Fruit fly (Drosophila melanogaster) whole organism, embryonic: ENCODE measurements around the gene Tcs6.

Experiments
- Awh ChIP-seq: fragments of 200-800 bp; sonication (Bioruptor generic); IDR thresholded peaks from 2 replicates; pipeline ENCODE4, ENCODE4 v1.3.6; 2022; ENCODE audit warnings: missing biosample characterization, missing genetic modification characterization
- B-H1 ChIP-seq: fragments of 200-800 bp; sonication (Bioruptor generic); IDR thresholded peaks from 3 replicates; pipeline ENCODE4 v1.3.6; 2022; ENCODE audit warnings: missing biosample characterization, missing genetic modification characterization
- Bdp1 ChIP-seq: fragments of 200-800 bp; sonication (Bioruptor generic); optimal IDR thresholded peaks from 3 replicates; lab custom pipeline; 2016; ENCODE audit warnings: missing biosample characterization, missing genetic modification characterization
- CG14014 ChIP-seq: fragments of 200-800 bp; sonication (Bioruptor generic); IDR thresholded peaks from 2 replicates; pipeline ENCODE4 v1.3.6; 2022; ENCODE audit warnings: missing biosample characterization, missing genetic modification characterization
- CG16815 ChIP-seq: fragments of 200-800 bp; sonication (Bioruptor generic); optimal IDR thresholded peaks from 3 replicates; lab custom pipeline; 2017; ENCODE audit warnings: missing biosample characterization, mild to moderate bottlenecking, missing genetic modification characterization
- CG43689 ChIP-seq: fragments of 200-800 bp; sonication (Bioruptor generic); IDR thresholded peaks from 2 replicates; pipeline ENCODE4 v1.3.6; 2022; ENCODE audit warnings: missing biosample characterization, missing genetic modification characterization
- CG7745 ChIP-seq: fragments of 200-800 bp; sonication (Bioruptor generic); optimal IDR thresholded peaks from 2 replicates; lab custom pipeline; 2018; ENCODE audit warnings: missing biosample characterization, mild to moderate bottlenecking, missing genetic modification characterization, moderate library complexity
- CG9215 ChIP-seq: fragments of 200-800 bp; sonication (Bioruptor generic); IDR thresholded peaks from 2 replicates; pipeline ENCODE4 v1.3.6; 2022; ENCODE audit warnings: missing biosample characterization, missing genetic modification characterization
- CkIIα-i1 ChIP-seq: fragments of 200-800 bp; sonication (Bioruptor generic); IDR thresholded peaks from 2 replicates; pipeline ENCODE4 v1.3.6; 2022; ENCODE audit warnings: missing biosample characterization, missing genetic modification characterization
- D19A ChIP-seq: fragments of 200-800 bp; optimal IDR thresholded peaks from 3 replicates; lab custom pipeline; 2019; ENCODE audit warnings: missing biosample characterization, mild to moderate bottlenecking, missing genetic modification characterization, moderate library complexity
- Dek ChIP-seq: fragments of 200-800 bp; sonication (Bioruptor generic); optimal IDR thresholded peaks from 3 replicates; lab custom pipeline; 2019; ENCODE audit warnings: missing biosample characterization, mild to moderate bottlenecking, missing genetic modification characterization, moderate library complexity
- E2f1 ChIP-seq: fragments of 200-800 bp; sonication (Bioruptor generic); IDR thresholded peaks from 2 replicates; pipeline ENCODE4 v1.3.6; 2022; ENCODE audit warnings: missing biosample characterization, missing genetic modification characterization
- GATAe ChIP-seq: fragments of 200-800 bp; sonication (Bioruptor generic); conservative IDR thresholded peaks from 2 replicates; pipeline ENCODE4 v1.3.6; 2022; ENCODE audit warnings: missing biosample characterization, missing genetic modification characterization
- H2.0 ChIP-seq: fragments of 200-800 bp; sonication (Bioruptor generic); IDR thresholded peaks from 2 replicates; pipeline ENCODE4 v1.3.6; 2022; ENCODE audit warnings: missing biosample characterization, missing genetic modification characterization
- HHEX ChIP-seq: fragments of 200-800 bp; sonication (Bioruptor generic); optimal IDR thresholded peaks from 3 replicates; lab custom pipeline; 2017; ENCODE audit warnings: missing biosample characterization, mild to moderate bottlenecking, missing genetic modification characterization, missing genetic modification reagents
- Hey ChIP-seq: fragments of 200-800 bp; sonication (Bioruptor generic); optimal IDR thresholded peaks from 3 replicates; lab custom pipeline; 2018; ENCODE audit warnings: missing biosample characterization, mild to moderate bottlenecking, missing genetic modification characterization
- Hr78 ChIP-seq, 2 experiments: fragments of 200-800 bp in 1 of 2; fragments of >200 bp in 1 of 2; sonication (Bioruptor generic) in 1 of 2; optimal IDR thresholded peaks; 2 replicates each; lab custom pipeline; 2017 to 2019; ENCODE audit warnings: missing biosample characterization in 2 of 2, missing genetic modification characterization in 2 of 2, mild to moderate bottlenecking in 1 of 2, moderate library complexity in 1 of 2
- MTF-1 ChIP-seq: fragments of 200-800 bp; sonication (Bioruptor generic); optimal IDR thresholded peaks from 2 replicates; lab custom pipeline; 2018; ENCODE audit warnings: missing biosample characterization, mild to moderate bottlenecking, missing genetic modification characterization, borderline replicate concordance
- Myb ChIP-seq: fragments of 200-800 bp; sonication (Bioruptor generic); optimal IDR thresholded peaks from 2 replicates; lab custom pipeline; 2016; ENCODE audit warnings: missing biosample characterization, missing genetic modification characterization
- NC2β ChIP-seq: fragments of 200-800 bp; sonication (Bioruptor generic); optimal IDR thresholded peaks from 2 replicates; lab custom pipeline; 2016; ENCODE audit warnings: missing biosample characterization, missing genetic modification characterization
- Nf-YB ChIP-seq: fragments of 200-800 bp; sonication (Bioruptor generic); optimal IDR thresholded peaks from 3 replicates; lab custom pipeline; 2019; ENCODE audit warnings: missing biosample characterization, mild to moderate bottlenecking, missing genetic modification characterization, moderate library complexity
- Oli ChIP-seq: fragments of 200-800 bp; sonication (Bioruptor generic); optimal IDR thresholded peaks from 2 replicates; lab custom pipeline; 2018; ENCODE audit warnings: missing biosample characterization, mild to moderate bottlenecking, missing genetic modification characterization, moderate library complexity
- Poxn ChIP-seq: fragments of 200-800 bp; sonication (Bioruptor generic); IDR thresholded peaks from 2 replicates; pipeline ENCODE4 v1.3.6; 2022; ENCODE audit warnings: missing biosample characterization, missing genetic modification characterization
- ab ChIP-seq: fragments of 200-800 bp; sonication (Bioruptor generic); optimal IDR thresholded peaks from 2 replicates; lab custom pipeline; 2016; ENCODE audit warnings: missing biosample characterization, missing genetic modification characterization
- abd-A ChIP-seq: fragments of 200-800 bp; sonication (Bioruptor generic); optimal IDR thresholded peaks from 3 replicates; lab custom pipeline; 2019; ENCODE audit warnings: missing biosample characterization, mild to moderate bottlenecking, missing genetic modification characterization, moderate library complexity
- ac ChIP-seq: fragments of 200-800 bp; sonication (Bioruptor generic); optimal IDR thresholded peaks from 3 replicates; lab custom pipeline; 2017; ENCODE audit warnings: missing biosample characterization, mild to moderate bottlenecking, missing genetic modification characterization
- btn ChIP-seq: fragments of 200-800 bp; sonication (Bioruptor generic); optimal IDR thresholded peaks from 2 replicates; lab custom pipeline; 2016; ENCODE audit warnings: missing biosample characterization, missing genetic modification characterization
- cad ChIP-seq: fragments of >200 bp; optimal IDR thresholded peaks from 2 replicates; lab custom pipeline; 2017; ENCODE audit warnings: missing biosample characterization, missing genetic modification characterization
- cg ChIP-seq: fragments of 200-800 bp; sonication (Bioruptor generic); optimal IDR thresholded peaks from 3 replicates; lab custom pipeline; 2019; ENCODE audit warnings: missing biosample characterization, mild to moderate bottlenecking, missing genetic modification characterization, moderate library complexity
- chinmo ChIP-seq: fragments of 200-800 bp; sonication (Bioruptor generic); IDR thresholded peaks from 4 replicates; pipeline ENCODE4 v1.3.6; 2022; ENCODE audit warnings: missing biosample characterization, missing genetic modification characterization; ENCODE audit not compliant: partially characterized antibody
- dimm ChIP-seq: fragments of 200-800 bp; sonication (Bioruptor generic); IDR thresholded peaks from 2 replicates; pipeline ENCODE4 v1.3.6; 2022; ENCODE audit warnings: missing biosample characterization, missing genetic modification characterization
- gce ChIP-seq: fragments of 200-800 bp; sonication (Bioruptor generic); IDR thresholded peaks from 3 replicates; pipeline ENCODE4 v1.3.6; 2022; ENCODE audit warnings: missing biosample characterization, missing genetic modification characterization
- odd ChIP-seq: fragments of 200-800 bp; sonication (Bioruptor generic); optimal IDR thresholded peaks from 2 replicates; lab custom pipeline; 2017; ENCODE audit warnings: missing biosample characterization, mild to moderate bottlenecking, missing genetic modification characterization
- pfk ChIP-seq: fragments of 200-800 bp; sonication (Bioruptor generic); optimal IDR thresholded peaks from 2 replicates; lab custom pipeline; 2018; ENCODE audit warnings: missing biosample characterization, mild to moderate bottlenecking, missing genetic modification characterization, moderate library complexity
- pnt ChIP-seq: fragments of 200-800 bp; sonication (Bioruptor generic); optimal IDR thresholded peaks from 3 replicates; lab custom pipeline; 2016; ENCODE audit warnings: missing biosample characterization, missing genetic modification characterization
- prd ChIP-seq, 3 experiments: fragments of >200 bp in 2 of 3; fragments of 200-800 bp in 1 of 3; sonication (Bioruptor generic) in 1 of 3; optimal IDR thresholded peaks in 2 of 3; IDR thresholded peaks in 1 of 3; 2 replicates in 2 of 3; 3 replicates in 1 of 3; pipeline versions ENCODE4 v1.3.6 to Lab custom; 2017 to 2022; ENCODE audit warnings: missing biosample characterization in 1 of 3, missing genetic modification characterization in 1 of 3
- pros ChIP-seq: fragments of 200-800 bp; sonication (Bioruptor generic); optimal IDR thresholded peaks from 3 replicates; lab custom pipeline; 2019; ENCODE audit warnings: missing biosample characterization, mild to moderate bottlenecking, missing genetic modification characterization, moderate library complexity
- pum ChIP-seq: fragments of 200-800 bp; sonication (Bioruptor generic); optimal IDR thresholded peaks from 2 replicates; lab custom pipeline; 2016; ENCODE audit warnings: missing biosample characterization, missing genetic modification characterization
- ranshi ChIP-seq: fragments of 200-800 bp; sonication (Bioruptor generic); IDR thresholded peaks from 2 replicates; pipeline ENCODE4 v1.3.6; 2022; ENCODE audit warnings: missing biosample characterization, missing genetic modification characterization
- sd ChIP-seq: fragments of 200-800 bp; sonication (Bioruptor generic); optimal IDR thresholded peaks from 3 replicates; lab custom pipeline; 2018; ENCODE audit warnings: missing biosample characterization, mild to moderate bottlenecking, missing genetic modification characterization, moderate library complexity
- shn ChIP-seq: fragments of 200-800 bp; sonication (Bioruptor generic); optimal IDR thresholded peaks from 3 replicates; lab custom pipeline; 2016; ENCODE audit warnings: missing biosample characterization, missing genetic modification characterization
- sqz ChIP-seq: fragments of 200-800 bp; sonication (Bioruptor generic); optimal IDR thresholded peaks from 3 replicates; lab custom pipeline; 2018; ENCODE audit warnings: missing biosample characterization, mild to moderate bottlenecking, missing genetic modification characterization
- tio ChIP-seq: fragments of 200-800 bp; sonication (Bioruptor generic); optimal IDR thresholded peaks from 2 replicates; lab custom pipeline; 2017; ENCODE audit warnings: missing biosample characterization, missing genetic modification characterization, inconsistent platforms

Tcs6 gene

dm6 chr3R:26031968-26032610 is 25.9 kb downstream of the Tcs6 start (continued):
- TF ChIP-seq Dek (tag; lab: Kevin White, UChicago) (no peak), Nf-YB (GFP tag; lab: Kevin White, UChicago) (no peak), Bdp1 (GFP tag; lab: Kevin White, UChicago) (no peak), NC2β (GFP tag; lab: Kevin White, UChicago) (no peak), E2f1 (GFP tag; lab: Robert Waterston, UW) (no peak), GATAe (GFP tag; lab: Robert Waterston, UW) (no peak), CG9215 (no peak), sd (no peak), pros (GFP tag; lab: Kevin White, UChicago) (peak; percentile 90), cg (GFP tag; lab: Kevin White, UChicago) (peak; percentile 12), pnt (no peak), Myb (GFP tag; lab: Kevin White, UChicago) (no peak), pum (GFP tag; lab: Kevin White, UChicago) (no peak), HHEX (GFP tag; lab: Kevin White, UChicago) (no peak), pfk (no peak), Hey (tag; lab: Kevin White, UChicago) (peak; percentile 100), ac (GFP tag; lab: Kevin White, UChicago) (peak; percentile 63), MTF-1 (no peak), abd-A (no peak), CG43689 (no peak), gce (GFP tag; lab: Robert Waterston, UW) (no peak), CkIIα-i1 (GFP tag; lab: Robert Waterston, UW) (no peak), cad (GFP tag; lab: Kevin White, UChicago) (no peak), CG7745 (tag; lab: Kevin White, UChicago) (peak; percentile 1), Hr78 (GFP tag; optimal IDR thresholded peaks at IDR 0.05; lab: Kevin White, UChicago) (no peak), CG14014 (no peak), B-H1 (GFP tag; lab: Robert Waterston, UW) (no peak), Oli (tag; lab: Kevin White, UChicago) (no peak), ranshi (GFP tag; lab: Robert Waterston, UW) (no peak), CG16815 (GFP tag; lab: Kevin White, UChicago) (no peak), prd (optimal IDR thresholded peaks at IDR 0.05; lab: Kevin White, UChicago) (no peak), prd (GFP tag; IDR thresholded peaks at IDR 0.05; lab: Robert Waterston, UW) (no peak), H2.0 (GFP tag; lab: Robert Waterston, UW) (no peak), sqz (GFP tag; lab: Kevin White, UChicago) (peak; percentile 85), odd (GFP tag; lab: Kevin White, UChicago) (no peak), shn (GFP tag; lab: Kevin White, UChicago) (no peak), btn (GFP tag; lab: Kevin White, UChicago) (no peak), D19A (tag; lab: Kevin White, UChicago) (no peak), chinmo (GFP tag; lab: Robert Waterston, UW) (no peak), dimm (GFP tag; lab: Robert Waterston, UW) (no peak), tio (GFP tag; lab: Kevin White, UChicago) (no peak), Awh (GFP tag; lab: Robert Waterston, UW) (0 out of 2 replicates have a peak, but pooled peaks have one; percentile 28), ab (GFP tag; lab: Kevin White, UChicago) (no peak), Poxn (GFP tag; lab: Robert Waterston, UW) (no peak)
